Fruit fly (Drosophila melanogaster) whole organism, embryonic: ENCODE data around the gene CG4653.

Experiments
- Bdp1 ChIP-seq: fragments of 200-800 bp; sonication (Bioruptor generic); optimal IDR thresholded peaks from 3 replicates; lab custom pipeline; 2016; ENCODE audit warnings: missing biosample characterization, missing genetic modification characterization
- BtbVII ChIP-seq: fragments of 200-800 bp; sonication (Bioruptor generic); optimal IDR thresholded peaks from 3 replicates; lab custom pipeline; 2017; ENCODE audit warnings: missing biosample characterization, mild to moderate bottlenecking, missing genetic modification characterization
- CG10267 ChIP-seq: fragments of 200-800 bp; sonication (Bioruptor generic); optimal IDR thresholded peaks from 2 replicates; lab custom pipeline; 2018; ENCODE audit warnings: missing biosample characterization, mild to moderate bottlenecking, missing genetic modification characterization, moderate library complexity
- CG10654 ChIP-seq: fragments of 200-800 bp; sonication (Bioruptor generic); optimal IDR thresholded peaks from 2 replicates; lab custom pipeline; 2016; ENCODE audit warnings: missing biosample characterization, missing genetic modification characterization
- CG11085 ChIP-seq: fragments of 200-800 bp; sonication (Bioruptor generic); IDR thresholded peaks from 2 replicates; pipeline ENCODE4 v1.3.6; 2022; ENCODE audit warnings: missing biosample characterization, missing genetic modification characterization
- CG14441 ChIP-seq: fragments of 200-800 bp; sonication (Bioruptor generic); IDR thresholded peaks from 2 replicates; pipeline ENCODE4 v1.3.6; 2022; ENCODE audit warnings: missing biosample characterization, missing genetic modification characterization
- CG14710 ChIP-seq: fragments of 200-800 bp; sonication (Bioruptor generic); optimal IDR thresholded peaks from 3 replicates; lab custom pipeline; 2019; ENCODE audit warnings: missing biosample characterization, mild to moderate bottlenecking, missing genetic modification characterization, moderate library complexity
- CG1602 ChIP-seq: fragments of 200-800 bp; sonication (Bioruptor generic); optimal IDR thresholded peaks from 3 replicates; lab custom pipeline; 2016; ENCODE audit warnings: missing biosample characterization, missing genetic modification characterization
- CG1832 ChIP-seq: fragments of 200-800 bp; sonication (Bioruptor generic); optimal IDR thresholded peaks from 2 replicates; lab custom pipeline; 2017; ENCODE audit warnings: missing biosample characterization, mild to moderate bottlenecking, missing genetic modification characterization, inconsistent platforms
- CG2875 ChIP-seq: fragments of 200-800 bp; sonication (Bioruptor generic); optimal IDR thresholded peaks from 2 replicates; lab custom pipeline; 2017; ENCODE audit warnings: missing biosample characterization, mild to moderate bottlenecking, missing genetic modification characterization, missing genetic modification reagents
- CG2889 ChIP-seq: fragments of 200-800 bp; sonication (Bioruptor generic); IDR thresholded peaks from 3 replicates; pipeline ENCODE4 v1.3.6; 2022; ENCODE audit warnings: missing biosample characterization, missing genetic modification characterization
- CG31441 ChIP-seq: fragments of 200-800 bp; sonication (Bioruptor generic); IDR thresholded peaks from 2 replicates; pipeline ENCODE4 v1.3.6; 2022; ENCODE audit warnings: missing biosample characterization, missing genetic modification characterization
- CG32772 ChIP-seq: fragments of 200-800 bp; sonication (Bioruptor generic); IDR thresholded peaks from 2 replicates; pipeline ENCODE4 v1.3.6; 2022; ENCODE audit warnings: missing biosample characterization, missing genetic modification characterization
- CG4360 ChIP-seq: fragments of 200-800 bp; sonication (Bioruptor generic); IDR thresholded peaks from 2 replicates; pipeline ENCODE4 v1.3.6; 2022; ENCODE audit warnings: missing biosample characterization, missing genetic modification characterization
- CG8924 ChIP-seq: fragments of 200-800 bp; optimal IDR thresholded peaks from 3 replicates; lab custom pipeline; 2019; ENCODE audit warnings: missing biosample characterization, mild to moderate bottlenecking, missing genetic modification characterization, moderate library complexity
- CG9437 ChIP-seq: fragments of 200-800 bp; sonication (Bioruptor generic); optimal IDR thresholded peaks from 2 replicates; lab custom pipeline; 2018; ENCODE audit warnings: missing biosample characterization, mild to moderate bottlenecking, missing genetic modification characterization
- Dbx ChIP-seq: fragments of 200-800 bp; sonication (Bioruptor generic); IDR thresholded peaks from 3 replicates; pipeline ENCODE4 v1.3.6; 2022; ENCODE audit warnings: missing biosample characterization, missing genetic modification characterization
- Dek ChIP-seq: fragments of 200-800 bp; sonication (Bioruptor generic); optimal IDR thresholded peaks from 3 replicates; lab custom pipeline; 2019; ENCODE audit warnings: missing biosample characterization, mild to moderate bottlenecking, missing genetic modification characterization, moderate library complexity
- Doc3 ChIP-seq: fragments of 200-800 bp; sonication (Bioruptor generic); IDR thresholded peaks from 3 replicates; pipeline ENCODE4 v1.3.6; 2022; ENCODE audit warnings: missing biosample characterization, missing genetic modification characterization; ENCODE audit not compliant: partially characterized antibody
- GATAe ChIP-seq: fragments of 200-800 bp; sonication (Bioruptor generic); conservative IDR thresholded peaks from 2 replicates; pipeline ENCODE4 v1.3.6; 2022; ENCODE audit warnings: missing biosample characterization, missing genetic modification characterization
- HLHmδ ChIP-seq: fragments of 200-800 bp; sonication (Bioruptor generic); optimal IDR thresholded peaks from 2 replicates; lab custom pipeline; 2018; ENCODE audit warnings: missing biosample characterization, mild to moderate bottlenecking, missing genetic modification characterization, moderate library complexity
- Hr39 ChIP-seq: fragments of >200 bp; optimal IDR thresholded peaks from 2 replicates; lab custom pipeline; 2017
- Lim3 ChIP-seq: fragments of 200-800 bp; sonication (Bioruptor generic); IDR thresholded peaks from 2 replicates; pipeline ENCODE4 v1.3.6; 2022; ENCODE audit warnings: missing biosample characterization, missing genetic modification characterization
- Mes4 ChIP-seq: fragments of 200-800 bp; sonication (Bioruptor generic); optimal IDR thresholded peaks from 2 replicates; lab custom pipeline; 2016; ENCODE audit warnings: missing biosample characterization, missing genetic modification characterization
- NK7.1 ChIP-seq: fragments of 200-800 bp; sonication (Bioruptor generic); optimal IDR thresholded peaks from 3 replicates; lab custom pipeline; 2016; ENCODE audit warnings: missing biosample characterization, missing genetic modification characterization
- Optix ChIP-seq: fragments of 200-800 bp; sonication (Bioruptor generic); IDR thresholded peaks from 3 replicates; pipeline ENCODE4 v1.3.6; 2022; ENCODE audit warnings: missing biosample characterization, missing genetic modification characterization
- PHDP ChIP-seq: fragments of 200-800 bp; sonication (Bioruptor generic); optimal IDR thresholded peaks from 3 replicates; lab custom pipeline; 2018; ENCODE audit warnings: missing biosample characterization, mild to moderate bottlenecking, missing genetic modification characterization, moderate library complexity
- Side ChIP-seq: fragments of 200-800 bp; sonication (Bioruptor generic); optimal IDR thresholded peaks from 2 replicates; lab custom pipeline; 2016; ENCODE audit warnings: missing biosample characterization, missing genetic modification characterization
- Ssrp ChIP-seq: fragments of 200-800 bp; sonication (Bioruptor generic); optimal IDR thresholded peaks from 2 replicates; lab custom pipeline; 2018; ENCODE audit warnings: missing biosample characterization, mild to moderate bottlenecking, missing genetic modification characterization, moderate library complexity
- Vsx1 ChIP-seq: fragments of 200-800 bp; sonication (Bioruptor generic); optimal IDR thresholded peaks from 2 replicates; lab custom pipeline; 2017; ENCODE audit warnings: missing biosample characterization, mild to moderate bottlenecking, missing genetic modification characterization, missing genetic modification reagents
- abd-A ChIP-seq: fragments of 200-800 bp; sonication (Bioruptor generic); optimal IDR thresholded peaks from 3 replicates; lab custom pipeline; 2019; ENCODE audit warnings: missing biosample characterization, mild to moderate bottlenecking, missing genetic modification characterization, moderate library complexity
- btn ChIP-seq: fragments of 200-800 bp; sonication (Bioruptor generic); optimal IDR thresholded peaks from 2 replicates; lab custom pipeline; 2016; ENCODE audit warnings: missing biosample characterization, missing genetic modification characterization
- chif ChIP-seq, 2 experiments: fragments of 200-800 bp; sonication (Bioruptor generic); optimal IDR thresholded peaks; 3 replicates each; lab custom pipeline; 2016; ENCODE audit warnings: missing biosample characterization in 2 of 2, missing genetic modification characterization in 2 of 2
- dmrt99B ChIP-seq: fragments of 200-800 bp; sonication (Bioruptor generic); optimal IDR thresholded peaks from 2 replicates; lab custom pipeline; 2018; ENCODE audit warnings: missing biosample characterization, mild to moderate bottlenecking, missing genetic modification characterization, moderate library complexity
- esg ChIP-seq: fragments of 200-800 bp; sonication (Bioruptor generic); conservative IDR thresholded peaks from 2 replicates; pipeline ENCODE4 v1.3.6; 2022; ENCODE audit warnings: missing biosample characterization, missing genetic modification characterization
- ewg ChIP-seq: fragments of 200-800 bp; sonication (Bioruptor generic); optimal IDR thresholded peaks from 3 replicates; lab custom pipeline; 2017; ENCODE audit warnings: mild to moderate bottlenecking, missing biosample characterization, missing genetic modification reagents, missing genetic modification characterization
- kay ChIP-seq: fragments of 200-800 bp; sonication (Bioruptor generic); optimal IDR thresholded peaks from 2 replicates; lab custom pipeline; 2016; ENCODE audit warnings: missing biosample characterization, missing genetic modification characterization
- lmd ChIP-seq: fragments of 200-800 bp; sonication (Bioruptor generic); IDR thresholded peaks from 2 replicates; pipeline ENCODE4 v1.3.6; 2022; ENCODE audit warnings: missing biosample characterization, missing genetic modification characterization
- oc ChIP-seq: fragments of 200-800 bp; sonication (Bioruptor generic); optimal IDR thresholded peaks from 2 replicates; lab custom pipeline; 2018; ENCODE audit warnings: missing biosample characterization, mild to moderate bottlenecking, missing genetic modification characterization, moderate library complexity
- onecut ChIP-seq: fragments of 200-800 bp; sonication (Bioruptor generic); IDR thresholded peaks from 2 replicates; pipeline ENCODE4 v1.3.6; 2022; ENCODE audit warnings: missing biosample characterization, missing genetic modification characterization
- schlank ChIP-seq: fragments of 200-800 bp; sonication (Bioruptor generic); optimal IDR thresholded peaks from 2 replicates; lab custom pipeline; 2018; ENCODE audit warnings: missing biosample characterization, mild to moderate bottlenecking, missing genetic modification characterization
- sisA ChIP-seq: fragments of 200-800 bp; sonication (Bioruptor generic); IDR thresholded peaks from 2 replicates; pipeline ENCODE4 v1.3.6; 2022; ENCODE audit warnings: missing biosample characterization, missing genetic modification characterization
- slbo ChIP-seq: fragments of 200-800 bp; sonication (Bioruptor generic); IDR thresholded peaks from 2 replicates; pipeline ENCODE4 v1.3.6; 2022; ENCODE audit warnings: missing biosample characterization, missing genetic modification characterization
- sr ChIP-seq: fragments of 200-800 bp; sonication (Bioruptor generic); IDR thresholded peaks from 3 replicates; pipeline ENCODE4 v1.3.6; 2022; ENCODE audit warnings: missing biosample characterization, missing genetic modification characterization
- sug ChIP-seq: fragments of 200-800 bp; optimal IDR thresholded peaks from 2 replicates; lab custom pipeline; 2019; ENCODE audit warnings: missing biosample characterization, mild to moderate bottlenecking, missing genetic modification characterization, moderate library complexity
- ttk ChIP-seq: fragments of 200-800 bp; sonication (Bioruptor generic); IDR thresholded peaks from 2 replicates; pipeline ENCODE4 v2.1.2; 2022; ENCODE audit warnings: missing biosample characterization, missing genetic modification characterization
- twi ChIP-seq: fragments of 200-800 bp; optimal IDR thresholded peaks from 2 replicates; lab custom pipeline; 2019; ENCODE audit warnings: missing biosample characterization, mild to moderate bottlenecking, missing genetic modification characterization, moderate library complexity
- vnd ChIP-seq: fragments of 200-800 bp; sonication (Bioruptor generic); IDR thresholded peaks from 3 replicates; pipeline ENCODE4 v1.3.6; 2022; ENCODE audit warnings: missing biosample characterization, missing genetic modification characterization; ENCODE audit not compliant: partially characterized antibody
- vvl ChIP-seq: fragments of 200-800 bp; sonication (Bioruptor generic); IDR thresholded peaks from 2 replicates; pipeline ENCODE4 v1.3.6; 2022; ENCODE audit warnings: missing biosample characterization, missing genetic modification characterization
- wek ChIP-seq: fragments of 200-800 bp; sonication (Bioruptor generic); optimal IDR thresholded peaks from 3 replicates; lab custom pipeline; 2018; ENCODE audit warnings: missing biosample characterization, mild to moderate bottlenecking, missing genetic modification characterization, moderate library complexity

The CG4653 gene

dm6 chrX:16750712-16751578 lies 47.1 kb downstream of the CG4653 start (continued):
- TF ChIP-seq PHDP (peak; percentile 84), dmrt99B (tag; lab: Kevin White, UChicago) (peak; percentile 84), GATAe (GFP tag; lab: Robert Waterston, UW) (no peak), Mes4 (GFP tag; lab: Kevin White, UChicago) (no peak), CG2875 (peak; percentile 44), CG31441 (GFP tag; lab: Robert Waterston, UW) (peak; percentile 87), CG14441 (no peak), Doc3 (GFP tag; lab: Robert Waterston, UW) (no peak), sisA (GFP tag; lab: Robert Waterston, UW) (no peak), CG32772 (GFP tag; lab: Robert Waterston, UW) (no peak), NK7.1 (GFP tag; lab: Kevin White, UChicago) (peak; percentile 33), Bdp1 (GFP tag; lab: Kevin White, UChicago) (peak; percentile 30), vvl (GFP tag; lab: Robert Waterston, UW) (peak; percentile 65), CG2889 (GFP tag; lab: Robert Waterston, UW) (no peak), Side (no peak), sug (tag; lab: Kevin White, UChicago) (peak; percentile 69), slbo (GFP tag; lab: Robert Waterston, UW) (peak; percentile 42; the same call in 1 of the 2 replicates), Dbx (no peak), CG10654 (GFP tag; lab: Kevin White, UChicago) (no peak), ewg (GFP tag; lab: Kevin White, UChicago) (peak; percentile 47), CG4360 (GFP tag; lab: Robert Waterston, UW) (peak; percentile 91), CG14710 (tag; lab: Kevin White, UChicago) (peak; percentile 77), ttk (GFP tag; lab: Robert Waterston, UW) (no peak; the same call in 1 of the 2 replicates), vnd (GFP tag; lab: Robert Waterston, UW) (no peak), Hr39 (lab: Kevin White, UChicago) (no peak), kay (GFP tag; lab: Kevin White, UChicago) (no peak), Dek (tag; lab: Kevin White, UChicago) (peak; percentile 67), lmd (GFP tag; lab: Robert Waterston, UW) (peak; percentile 60), wek (peak; percentile 17), CG9437 (peak; percentile 53), CG1832 (peak; percentile 4), twi (tag; lab: Kevin White, UChicago) (peak; percentile 51), abd-A (tag; lab: Kevin White, UChicago) (no peak), HLHmδ (GFP tag; lab: Kevin White, UChicago) (no peak), Optix (GFP tag; lab: Robert Waterston, UW) (no peak), btn (GFP tag; lab: Kevin White, UChicago) (no peak), Vsx1 (GFP tag; lab: Kevin White, UChicago) (peak; percentile 62), BtbVII (peak; percentile 75), CG8924 (tag; lab: Kevin White, UChicago) (peak; percentile 83), Ssrp (tag; lab: Kevin White, UChicago) (peak; percentile 82), esg (GFP tag; lab: Robert Waterston, UW) (peak; percentile 36; the same call in 1 of the 2 replicates), chif (GFP tag; optimal IDR thresholded peaks at IDR 0.05; lab: Kevin White, UChicago) (peak in 1 of 2 experiments; percentile 16), sr (no peak), onecut (peak; percentile 55), CG11085 (GFP tag; lab: Robert Waterston, UW) (no peak), CG10267 (tag; lab: Kevin White, UChicago) (peak; percentile 78), CG1602 (peak; percentile 29), schlank (tag; lab: Kevin White, UChicago) (peak; percentile 16), oc (tag; lab: Kevin White, UChicago) (peak; percentile 37), Lim3 (GFP tag; lab: Robert Waterston, UW) (no peak)
